Fruit fly (Drosophila melanogaster) whole organism, adult: ENCODE data around the gene CG9839.
A peak's percentile ranks its signal among the peaks of the same experiment; 100 is the strongest.

ENCODE experiments used
- CG11617 ChIP-seq: fragments of 200-800 bp; sonication (Bioruptor generic); optimal IDR thresholded peaks from 2 replicates; lab custom pipeline; 2017; ENCODE audit warnings: mild to moderate bottlenecking, missing biosample characterization, missing genetic modification reagents, missing genetic modification characterization
- CG12768 ChIP-seq: fragments of 200-800 bp; sonication (Bioruptor generic); optimal IDR thresholded peaks from 2 replicates; lab custom pipeline; 2017; ENCODE audit warnings: missing biosample characterization, missing genetic modification characterization, mild to moderate bottlenecking, moderate library complexity, missing genetic modification reagents
- CG14711 ChIP-seq: fragments of 200-800 bp; sonication (Bioruptor generic); optimal IDR thresholded peaks from 2 replicates; lab custom pipeline; 2018; ENCODE audit warnings: missing biosample characterization, mild to moderate bottlenecking, missing genetic modification characterization, moderate library complexity
- CG1620 ChIP-seq: fragments of 200-800 bp; sonication (Bioruptor generic); optimal IDR thresholded peaks from 2 replicates; lab custom pipeline; 2016; ENCODE audit warnings: missing biosample characterization, missing genetic modification characterization
- CG33017 ChIP-seq: fragments of 200-800 bp; sonication (Bioruptor generic); optimal IDR thresholded peaks from 2 replicates; lab custom pipeline; 2018; ENCODE audit warnings: missing biosample characterization, mild to moderate bottlenecking, missing genetic modification characterization, moderate library complexity
- CG5204 ChIP-seq: fragments of 200-800 bp; sonication (Bioruptor generic); optimal IDR thresholded peaks from 2 replicates; lab custom pipeline; 2016; ENCODE audit warnings: missing biosample characterization, missing genetic modification characterization
- CG7045 ChIP-seq: fragments of 200-800 bp; sonication (Bioruptor generic); optimal IDR thresholded peaks from 2 replicates; lab custom pipeline; 2017; ENCODE audit warnings: missing biosample characterization, mild to moderate bottlenecking, missing genetic modification characterization
- CG7101 ChIP-seq: fragments of 200-800 bp; sonication (Bioruptor generic); optimal IDR thresholded peaks from 2 replicates; lab custom pipeline; 2018; ENCODE audit warnings: missing biosample characterization, mild to moderate bottlenecking, missing genetic modification characterization, moderate library complexity
- Clk ChIP-seq: fragments of 200-800 bp; sonication (Bioruptor generic); optimal IDR thresholded peaks from 2 replicates; lab custom pipeline; 2017; ENCODE audit warnings: missing biosample characterization, missing genetic modification characterization
- Crg-1 ChIP-seq: fragments of 200-800 bp; sonication (Bioruptor generic); optimal IDR thresholded peaks from 2 replicates; lab custom pipeline; 2016; ENCODE audit warnings: missing biosample characterization, missing genetic modification characterization
- Hr96 ChIP-seq: fragments of 200-800 bp; sonication (Bioruptor generic); optimal IDR thresholded peaks from 2 replicates; lab custom pipeline; 2016; ENCODE audit warnings: missing biosample characterization, missing genetic modification characterization
- Mnt ChIP-seq: fragments of 200-800 bp; sonication (Bioruptor generic); optimal IDR thresholded peaks from 2 replicates; lab custom pipeline; 2016; ENCODE audit warnings: missing biosample characterization, mild to moderate bottlenecking, missing genetic modification characterization
- bab1 ChIP-seq: fragments of 200-800 bp; sonication (Bioruptor generic); optimal IDR thresholded peaks from 3 replicates; lab custom pipeline; 2019; ENCODE audit warnings: missing biosample characterization, mild to moderate bottlenecking, missing genetic modification characterization, moderate library complexity
- cic ChIP-seq: fragments of 200-800 bp; sonication (Bioruptor generic); optimal IDR thresholded peaks from 2 replicates; lab custom pipeline; 2017; ENCODE audit warnings: missing biosample characterization, mild to moderate bottlenecking, missing genetic modification characterization, moderate library complexity
- cnc ChIP-seq, 2 experiments: fragments of >200 bp; optimal IDR thresholded peaks; 2 replicates each; lab custom pipeline; 2017
- kay ChIP-seq: fragments of 200-800 bp; sonication (Bioruptor generic); peaks from one replicate; lab custom pipeline; 2016; ENCODE audit warnings: missing biosample characterization, missing genetic modification characterization, borderline replicate concordance
- ovo ChIP-seq: fragments of 200-800 bp; sonication (Bioruptor generic); optimal IDR thresholded peaks from 2 replicates; lab custom pipeline; 2016; ENCODE audit warnings: missing biosample characterization, missing genetic modification characterization
- pad ChIP-seq: fragments of 200-800 bp; sonication (Bioruptor generic); optimal IDR thresholded peaks from 3 replicates; lab custom pipeline; 2017; ENCODE audit warnings: missing biosample characterization, missing genetic modification characterization, mild to moderate bottlenecking, moderate library complexity, missing genetic modification reagents
- tj ChIP-seq: fragments of 200-800 bp; sonication (Bioruptor generic); optimal IDR thresholded peaks from 3 replicates; lab custom pipeline; 2017; ENCODE audit warnings: missing biosample characterization, mild to moderate bottlenecking, missing genetic modification characterization, moderate library complexity
- toe ChIP-seq: fragments of 200-800 bp; sonication (Bioruptor generic); optimal IDR thresholded peaks from 2 replicates; lab custom pipeline; 2016; ENCODE audit warnings: missing biosample characterization, missing genetic modification characterization

The CG9839 gene

DNA sequence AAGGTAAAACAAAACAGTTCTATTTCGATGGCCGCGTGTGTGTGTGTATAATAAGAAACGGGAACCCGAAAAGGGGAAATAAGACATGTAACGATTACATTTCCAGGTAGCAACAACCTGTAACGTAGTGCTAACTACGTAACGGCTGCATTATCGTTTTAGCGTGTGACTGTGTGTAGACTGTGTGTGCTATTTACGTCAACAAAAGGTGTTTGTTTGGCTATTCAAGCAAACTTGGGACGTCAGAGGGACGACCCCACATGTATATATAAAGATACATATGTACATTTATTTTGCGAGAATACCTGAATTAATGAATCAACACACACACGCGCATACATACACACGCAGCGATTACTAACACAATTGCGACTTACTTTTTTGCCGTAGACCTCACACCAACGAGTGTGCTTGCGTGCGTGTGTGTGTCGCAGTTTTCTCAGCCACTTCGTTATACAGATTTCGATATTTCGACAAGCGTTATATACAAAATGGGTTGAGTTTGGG, 14.0 kb upstream of the CG9839 start:
- no peak for TF ChIP-seq Hr96 (GFP tag; lab: Kevin White, UChicago)
- no peak for TF ChIP-seq CG1620
- TF ChIP-seq cnc (optimal IDR thresholded peaks at IDR 0.05; lab: Kevin White, UChicago): peak in 1 of 2 experiments; percentile 17
- peak; percentile 93 for TF ChIP-seq cic (GFP tag; lab: Kevin White, UChicago)
- TF ChIP-seq CG7101 (tag; lab: Kevin White, UChicago): peak; percentile 39
- TF ChIP-seq bab1 (GFP tag; lab: Kevin White, UChicago): peak; percentile 13
- peak; percentile 29 for TF ChIP-seq CG5204 (GFP tag; lab: Kevin White, UChicago)
- peak; percentile 7 for TF ChIP-seq CG14711
- TF ChIP-seq CG11617 (GFP tag; lab: Kevin White, UChicago): peak; percentile 41
- TF ChIP-seq toe (GFP tag; lab: Kevin White, UChicago): peak; percentile 46
- peak; percentile 78 for TF ChIP-seq Mnt
- TF ChIP-seq CG7045 (GFP tag; lab: Kevin White, UChicago): peak; percentile 50
- peak; percentile 75 for TF ChIP-seq Crg-1 (GFP tag; lab: Kevin White, UChicago)
- peak; percentile 95 for TF ChIP-seq pad (GFP tag; lab: Kevin White, UChicago)
- peak; percentile 97 for TF ChIP-seq kay (GFP tag; lab: Kevin White, UChicago)
- TF ChIP-seq CG12768: peak; percentile 57
- peak; percentile 22 for TF ChIP-seq tj (GFP tag; lab: Kevin White, UChicago)
- peak; percentile 64 for TF ChIP-seq Clk (GFP tag; lab: Kevin White, UChicago)
- peak; percentile 57 for TF ChIP-seq CG33017
- peak; percentile 74 for TF ChIP-seq ovo (GFP tag; lab: Kevin White, UChicago)

DNA sequence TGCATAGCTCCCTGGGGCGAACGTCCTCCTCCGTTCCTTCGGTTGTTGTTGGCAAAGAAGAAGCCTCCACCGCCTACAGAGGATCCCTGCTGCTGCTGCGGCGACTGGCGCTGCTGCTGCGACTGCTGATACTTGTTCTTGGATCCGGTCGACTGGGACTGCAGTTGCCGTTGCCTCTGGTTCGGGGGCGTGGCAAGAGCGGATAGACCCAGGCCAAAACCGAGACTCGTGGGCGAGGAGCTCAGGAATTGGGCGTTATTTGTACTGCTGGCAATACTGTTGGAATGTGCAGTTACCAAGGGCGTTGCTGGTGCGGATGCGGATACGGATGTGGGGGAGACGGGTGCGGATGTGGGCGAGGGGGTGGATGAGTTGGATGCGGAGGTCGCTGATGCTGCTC, 12.6 kb upstream of the CG9839 start:
- TF ChIP-seq Clk (GFP tag; lab: Kevin White, UChicago): peak; percentile 22
- no peak for TF ChIP-seq Mnt
- TF ChIP-seq cnc (optimal IDR thresholded peaks at IDR 0.05; lab: Kevin White, UChicago): no peak

dm6 chr3R:8815074-8815473, 9.5 kb upstream of the CG9839 start:
- TF ChIP-seq toe (GFP tag; lab: Kevin White, UChicago) (no peak), Mnt (no peak), CG5204 (GFP tag; lab: Kevin White, UChicago) (no peak), bab1 (GFP tag; lab: Kevin White, UChicago) (no peak), Hr96 (GFP tag; lab: Kevin White, UChicago) (no peak), CG11617 (GFP tag; lab: Kevin White, UChicago) (no peak), CG33017 (no peak), cic (GFP tag; lab: Kevin White, UChicago) (no peak), ovo (GFP tag; lab: Kevin White, UChicago) (no peak), CG7101 (tag; lab: Kevin White, UChicago) (no peak), CG14711 (no peak), Clk (GFP tag; lab: Kevin White, UChicago) (peak; percentile 0), Crg-1 (GFP tag; lab: Kevin White, UChicago) (no peak), CG7045 (GFP tag; lab: Kevin White, UChicago) (no peak), CG1620 (peak; percentile 0), pad (GFP tag; lab: Kevin White, UChicago) (no peak), cnc (optimal IDR thresholded peaks at IDR 0.05; lab: Kevin White, UChicago) (no peak), tj (GFP tag; lab: Kevin White, UChicago) (peak; percentile 28), kay (GFP tag; lab: Kevin White, UChicago) (no peak)

- TF ChIP-seq CG33017 (no peak), CG7101 (tag; lab: Kevin White, UChicago) (no peak), Clk (GFP tag; lab: Kevin White, UChicago) (no peak), cic (GFP tag; lab: Kevin White, UChicago) (peak; percentile 20), toe (GFP tag; lab: Kevin White, UChicago) (no peak), CG1620 (no peak), CG5204 (GFP tag; lab: Kevin White, UChicago) (no peak), tj (GFP tag; lab: Kevin White, UChicago) (peak; percentile 89), CG11617 (GFP tag; lab: Kevin White, UChicago) (no peak), Crg-1 (GFP tag; lab: Kevin White, UChicago) (no peak), cnc (optimal IDR thresholded peaks at IDR 0.05; lab: Kevin White, UChicago) (no peak), CG14711 (no peak), Hr96 (GFP tag; lab: Kevin White, UChicago) (no peak), bab1 (GFP tag; lab: Kevin White, UChicago) (peak; percentile 2), ovo (GFP tag; lab: Kevin White, UChicago) (no peak), kay (GFP tag; lab: Kevin White, UChicago) (peak; percentile 76), pad (GFP tag; lab: Kevin White, UChicago) (no peak), CG7045 (GFP tag; lab: Kevin White, UChicago) (no peak), Mnt (peak; percentile 66), CG12768 (no peak)
Observed at dm6 chr3R:8814029-8814647, 8.5 kb upstream of the CG9839 start.

dm6 chr3R:8813164-8813629, 7.6 kb upstream of the CG9839 start, which contains the start of gene CG9837:
TSS of gene CG9837 (minus strand) at chr3R:8813579.
- TF ChIP-seq ovo (GFP tag; lab: Kevin White, UChicago) (no peak), tj (GFP tag; lab: Kevin White, UChicago) (peak; percentile 50)
